Worm (Caenorhabditis elegans) whole organism, mixed stage, embryonic: ENCODE data around the gene srb-13.

Experiments used
- M03D4.4 ChIP-seq: sonication (generic microtip); optimal IDR thresholded peaks from 2 replicates; lab custom pipeline; 2017; ENCODE audit warnings: mild to moderate bottlenecking, missing genetic modification characterization, missing compliant biosample characterization
- bed-3 ChIP-seq: fragments of 200-800 bp; sonication (Bioruptor generic); optimal IDR thresholded peaks from 3 replicates; lab custom pipeline; 2018; ENCODE audit warnings: mild to moderate bottlenecking, missing genetic modification characterization, moderate library complexity, missing compliant biosample characterization
- blmp-1 ChIP-seq: fragments of 150-350 bp; optimal IDR thresholded peaks from 2 replicates; lab custom pipeline; 2014; ENCODE audit warnings: missing biosample characterization, missing genetic modification characterization
- ceh-43 ChIP-seq: fragments of 200-800 bp; sonication (Bioruptor generic); optimal IDR thresholded peaks from 2 replicates; lab custom pipeline; 2018; ENCODE audit warnings: mild to moderate bottlenecking, missing genetic modification characterization, moderate library complexity, missing compliant biosample characterization
- ces-1 ChIP-seq: fragments of 150-350 bp; optimal IDR thresholded peaks from 2 replicates; lab custom pipeline; 2014; ENCODE audit warnings: missing biosample characterization, missing genetic modification reagents, missing genetic modification characterization
- cnd-1 ChIP-seq: fragments of 200-800 bp; sonication (Bioruptor generic); optimal IDR thresholded peaks from 2 replicates; lab custom pipeline; 2018; ENCODE audit warnings: mild to moderate bottlenecking, missing genetic modification characterization, missing compliant biosample characterization
- elt-1 ChIP-seq: sonication (generic microtip); optimal IDR thresholded peaks from 2 replicates; lab custom pipeline; 2017; ENCODE audit warnings: missing genetic modification characterization, mild to moderate bottlenecking, missing compliant biosample characterization, antibody characterized with exemption, moderate library complexity, borderline replicate concordance; ENCODE audit not compliant: insufficient read depth
- elt-3 ChIP-seq: fragments of 150-350 bp; optimal IDR thresholded peaks from 2 replicates; lab custom pipeline; 2014; ENCODE audit warnings: missing biosample characterization, missing genetic modification characterization
- flh-1 ChIP-seq: fragments of 200-800 bp; sonication (Bioruptor generic); optimal IDR thresholded peaks from 2 replicates; lab custom pipeline; 2018; ENCODE audit warnings: mild to moderate bottlenecking, missing genetic modification characterization, moderate library complexity, missing compliant biosample characterization
- hlh-1 ChIP-seq: fragments of 150-350 bp; optimal IDR thresholded peaks from 2 replicates; lab custom pipeline; 2014; ENCODE audit warnings: missing biosample characterization, missing genetic modification reagents, missing genetic modification characterization
- lin-13 ChIP-seq: fragments of 150-350 bp; optimal IDR thresholded peaks from 2 replicates; lab custom pipeline; 2014; ENCODE audit warnings: missing biosample characterization, missing genetic modification characterization
- lin-32 ChIP-seq: fragments of 200-800 bp; sonication (Bioruptor generic); optimal IDR thresholded peaks from 2 replicates; lab custom pipeline; 2018; ENCODE audit warnings: mild to moderate bottlenecking, missing genetic modification characterization, missing compliant biosample characterization
- mab-5 ChIP-seq: fragments of 150-350 bp; optimal IDR thresholded peaks from 2 replicates; lab custom pipeline; 2014; ENCODE audit warnings: missing biosample characterization, missing genetic modification characterization
- mep-1 ChIP-seq: fragments of 150-350 bp; optimal IDR thresholded peaks from 2 replicates; lab custom pipeline; 2017; ENCODE audit warnings: missing biosample characterization, missing genetic modification reagents, missing genetic modification characterization, inconsistent platforms
- mls-2 ChIP-seq: sonication (generic microtip); optimal IDR thresholded peaks from 2 replicates; lab custom pipeline; 2016; ENCODE audit warnings: mild to moderate bottlenecking, missing genetic modification characterization, moderate library complexity, missing compliant biosample characterization
- nhr-12 ChIP-seq: fragments of 150-350 bp; optimal IDR thresholded peaks from 2 replicates; lab custom pipeline; 2014; ENCODE audit warnings: missing biosample characterization, missing genetic modification characterization
- nhr-2 ChIP-seq: fragments of 150-350 bp; optimal IDR thresholded peaks from 2 replicates; lab custom pipeline; 2014; ENCODE audit warnings: missing biosample characterization, missing genetic modification characterization
- nhr-237 ChIP-seq: fragments of 150-350 bp; optimal IDR thresholded peaks from 2 replicates; lab custom pipeline; 2014; ENCODE audit warnings: missing biosample characterization, missing genetic modification characterization
- nhr-28 ChIP-seq: fragments of 150-350 bp; optimal IDR thresholded peaks from 2 replicates; lab custom pipeline; 2014; ENCODE audit warnings: missing biosample characterization, missing genetic modification characterization
- pha-4 ChIP-seq: fragments of 150-350 bp; optimal IDR thresholded peaks from 2 replicates; lab custom pipeline; 2018; ENCODE audit warnings: missing biosample characterization, missing genetic modification reagents, missing genetic modification characterization
- sem-2 ChIP-seq: fragments of 200-800 bp; sonication (Bioruptor generic); optimal IDR thresholded peaks from 2 replicates; lab custom pipeline; 2018; ENCODE audit warnings: mild to moderate bottlenecking, missing genetic modification characterization, missing compliant biosample characterization
- snpc-4 ChIP-seq: fragments of 150-350 bp; optimal IDR thresholded peaks from 2 replicates; lab custom pipeline; 2014; ENCODE audit warnings: missing biosample characterization, missing genetic modification characterization
- sptf-1 ChIP-seq: sonication (generic microtip); optimal IDR thresholded peaks from 2 replicates; lab custom pipeline; 2017; ENCODE audit warnings: mild to moderate bottlenecking, missing genetic modification characterization, moderate library complexity, missing compliant biosample characterization
- tbx-8 ChIP-seq: fragments of 200-800 bp; sonication (Bioruptor generic); optimal IDR thresholded peaks from 2 replicates; lab custom pipeline; 2018; ENCODE audit warnings: mild to moderate bottlenecking, missing genetic modification characterization, moderate library complexity, missing compliant biosample characterization
- unc-120 ChIP-seq: sonication (generic microtip); optimal IDR thresholded peaks from 2 replicates; lab custom pipeline; 2017; ENCODE audit warnings: missing genetic modification characterization, missing compliant biosample characterization; ENCODE audit not compliant: poor library complexity, severe bottlenecking
- unc-39 ChIP-seq: fragments of 150-350 bp; optimal IDR thresholded peaks from 2 replicates; lab custom pipeline; 2014; ENCODE audit warnings: missing biosample characterization, missing genetic modification characterization
- unc-62 ChIP-seq: fragments of 150-350 bp; optimal IDR thresholded peaks from 2 replicates; lab custom pipeline; 2014; ENCODE audit warnings: missing biosample characterization, missing genetic modification reagents, missing genetic modification characterization
- zip-8 ChIP-seq: fragments of 150-350 bp; optimal IDR thresholded peaks from 2 replicates; lab custom pipeline; 2014; ENCODE audit warnings: missing biosample characterization, missing genetic modification characterization
- ztf-11 ChIP-seq: fragments of 150-350 bp; optimal IDR thresholded peaks from 2 replicates; lab custom pipeline; 2014; ENCODE audit warnings: missing biosample characterization, missing genetic modification characterization

The srb-13 gene

DNA sequence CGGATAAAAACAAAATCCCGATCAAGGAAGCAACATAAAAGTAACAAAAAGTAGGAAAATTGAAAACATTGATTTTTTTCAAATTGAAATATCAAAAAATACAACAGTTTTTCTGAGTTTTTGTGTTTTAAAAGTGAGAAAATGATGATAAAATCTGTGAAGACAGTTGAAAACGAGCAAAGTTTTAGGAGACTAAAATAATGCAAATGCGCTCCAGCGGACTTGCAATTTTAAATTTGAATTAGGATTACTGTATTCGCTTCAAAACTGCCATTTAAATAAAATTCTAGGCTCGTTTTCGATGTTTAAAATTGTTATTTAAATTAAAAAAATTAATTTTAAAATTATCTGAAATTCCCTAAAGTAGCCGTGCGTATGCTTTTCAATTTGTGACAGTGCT is 30.5 kb upstream of the srb-13 start:
- TF ChIP-seq mab-5 (no peak), sem-2 (no peak), mls-2 (tag; lab: Kevin White, UChicago) (no peak), blmp-1 (tag; lab: Kevin White, UChicago) (no peak), unc-39 (tag; lab: Kevin White, UChicago) (no peak), flh-1 (GFP tag; lab: Kevin White, UChicago) (no peak), bed-3 (GFP tag; lab: Kevin White, UChicago) (no peak), nhr-237 (tag; lab: Kevin White, UChicago) (no peak)

DNA sequence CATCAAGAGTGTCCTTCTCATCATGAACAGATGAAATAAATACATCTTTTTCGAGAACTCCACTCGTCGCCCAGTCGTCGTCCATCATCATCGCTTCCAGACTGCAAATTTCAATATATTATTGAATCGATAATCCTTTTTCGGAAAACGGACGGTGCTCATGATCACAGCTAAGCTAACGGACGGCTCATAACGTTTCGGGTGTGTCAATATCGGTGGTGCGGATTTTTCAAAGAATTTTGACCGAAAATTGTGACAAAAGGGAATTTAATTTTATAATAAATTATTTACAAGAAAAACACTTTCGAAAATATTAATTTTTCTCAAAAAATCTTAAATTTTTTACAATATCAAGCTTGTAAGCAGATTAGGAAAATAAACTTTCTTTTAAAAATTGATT is 30.0 kb upstream of the srb-13 start, which contains the start of gene crh-2:
Gene crh-2 (minus strand): TSS at position 101 of the 400 bp plus-strand sequence.
- no peak for TF ChIP-seq elt-1
- TF ChIP-seq ztf-11 (tag; lab: Kevin White, UChicago): no peak
- TF ChIP-seq mep-1 (tag; lab: Kevin White, UChicago): no peak
- no peak for TF ChIP-seq hlh-1 (tag; lab: Kevin White, UChicago)
- TF ChIP-seq mab-5: no peak
- TF ChIP-seq unc-39 (tag; lab: Kevin White, UChicago): no peak
- no peak for TF ChIP-seq sptf-1 (tag; lab: Kevin White, UChicago)
- TF ChIP-seq nhr-12 (tag; lab: Kevin White, UChicago): no peak
- TF ChIP-seq unc-120: no peak
- no peak for TF ChIP-seq bed-3 (GFP tag; lab: Kevin White, UChicago)
- no peak for TF ChIP-seq zip-8 (tag; lab: Kevin White, UChicago)
- TF ChIP-seq nhr-28 (tag; lab: Kevin White, UChicago): no peak
- TF ChIP-seq cnd-1 (tag; lab: Kevin White, UChicago): no peak
- no peak for TF ChIP-seq lin-13 (tag; lab: Kevin White, UChicago)
- no peak for TF ChIP-seq mls-2 (tag; lab: Kevin White, UChicago)
- TF ChIP-seq tbx-8 (GFP tag; lab: Kevin White, UChicago): no peak

DNA sequence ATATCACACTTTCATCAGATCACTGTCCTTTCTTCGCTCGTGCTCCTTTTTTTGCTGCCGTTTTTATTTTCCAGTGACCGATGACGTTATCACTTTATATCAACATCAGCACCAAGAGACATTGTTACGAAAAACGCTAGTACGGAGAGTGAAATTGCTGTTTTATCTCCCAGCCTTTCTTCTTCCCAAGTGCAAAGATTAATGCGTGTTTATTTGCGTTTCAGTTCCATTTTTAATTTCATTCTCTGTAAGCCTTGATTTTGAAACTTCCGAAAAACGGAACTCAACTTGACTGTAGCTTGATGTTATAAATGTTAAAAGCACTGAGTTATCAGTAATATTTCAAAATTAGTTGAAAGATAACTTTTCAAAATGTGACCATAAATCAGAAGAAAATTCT is 29.4 kb upstream of the srb-13 start:
- TF ChIP-seq blmp-1 (tag; lab: Kevin White, UChicago): no peak
- no peak for TF ChIP-seq pha-4 (tag; lab: Kevin White, UChicago)
- TF ChIP-seq lin-13 (tag; lab: Kevin White, UChicago): no peak
- TF ChIP-seq ces-1 (GFP tag; lab: Kevin White, UChicago): no peak
- no peak for TF ChIP-seq hlh-1 (tag; lab: Kevin White, UChicago)
- no peak for TF ChIP-seq ztf-11 (tag; lab: Kevin White, UChicago)
- no peak for TF ChIP-seq nhr-2 (tag; lab: Kevin White, UChicago)
- no peak for TF ChIP-seq mep-1 (tag; lab: Kevin White, UChicago)

DNA sequence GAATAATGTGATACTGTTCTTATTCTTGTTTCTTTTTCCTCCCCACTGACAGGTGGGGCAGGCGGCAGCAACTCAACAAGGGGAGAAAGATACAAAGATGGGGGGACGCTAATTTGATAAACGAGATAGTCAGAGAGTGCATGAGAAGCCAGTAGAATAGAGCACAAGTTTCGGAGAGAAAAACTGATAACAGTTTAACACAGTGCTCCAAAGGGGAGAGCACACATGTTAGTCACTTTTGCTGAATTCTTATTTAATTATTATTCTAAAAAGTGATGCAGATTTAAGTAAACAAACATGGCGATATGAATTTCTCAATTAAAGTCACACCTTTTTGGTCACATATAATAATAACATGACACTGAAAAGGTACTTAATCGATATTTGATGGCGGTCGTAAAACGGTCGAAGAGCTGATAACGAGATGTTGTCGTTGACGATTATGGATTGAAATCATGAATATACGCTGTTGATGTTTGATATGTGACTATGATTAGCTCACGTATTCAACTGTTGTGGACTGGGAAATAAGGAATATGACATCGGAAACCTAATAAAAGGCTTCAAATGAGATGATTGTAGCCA is 28.6 kb upstream of the srb-13 start:
- TF ChIP-seq lin-32 (no peak), bed-3 (GFP tag; lab: Kevin White, UChicago) (no peak), flh-1 (GFP tag; lab: Kevin White, UChicago) (no peak), snpc-4 (no peak), nhr-237 (tag; lab: Kevin White, UChicago) (no peak), hlh-1 (tag; lab: Kevin White, UChicago) (no peak), elt-3 (tag; lab: Kevin White, UChicago) (no peak), mab-5 (no peak), nhr-28 (tag; lab: Kevin White, UChicago) (no peak), ztf-11 (tag; lab: Kevin White, UChicago) (no peak), unc-62 (GFP tag; lab: Kevin White, UChicago) (no peak), pha-4 (tag; lab: Kevin White, UChicago) (no peak), M03D4.4 (tag; lab: Kevin White, UChicago) (no peak)

DNA sequence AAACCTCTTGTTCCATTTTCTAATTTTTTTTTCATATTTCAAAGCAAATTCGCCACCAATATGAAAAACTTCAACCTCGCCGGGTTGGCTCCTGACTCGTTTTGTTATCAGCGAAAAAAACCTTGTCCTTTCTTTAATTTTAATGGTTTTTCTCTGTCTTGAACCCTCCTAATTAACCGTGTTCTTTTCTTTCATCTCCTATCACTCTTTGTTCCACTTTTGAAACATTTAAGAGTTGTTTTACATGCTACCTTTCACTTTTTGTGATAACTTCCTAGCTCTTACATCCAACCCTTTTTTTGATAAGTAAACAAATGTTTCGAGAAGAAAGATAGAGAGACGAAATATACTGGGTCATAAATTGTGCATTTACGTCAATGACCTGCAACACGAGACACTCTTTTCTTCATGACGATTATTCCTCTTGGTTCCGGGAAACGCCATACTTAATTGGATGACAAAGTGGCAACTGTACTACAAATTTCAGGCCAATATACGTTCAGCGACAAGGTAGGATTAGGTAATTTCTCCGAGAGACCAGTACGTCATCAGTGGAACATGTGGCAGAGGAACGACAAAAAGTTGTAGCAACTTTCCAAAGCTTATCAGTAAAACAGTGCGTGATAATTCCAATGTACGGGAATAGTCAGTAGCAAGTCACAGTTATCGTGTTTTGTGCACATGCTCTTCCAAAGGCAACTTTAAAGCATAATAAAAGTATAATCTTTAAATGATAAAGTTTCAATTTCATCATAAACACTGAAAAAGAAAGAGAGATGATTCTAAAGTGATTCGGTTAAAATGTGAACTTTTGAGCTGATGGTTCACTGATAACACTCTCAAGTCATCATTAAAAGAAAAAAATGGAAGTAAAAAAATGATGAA is 27.5 kb upstream of the srb-13 start:
- TF ChIP-seq snpc-4: no peak
- TF ChIP-seq mls-2 (tag; lab: Kevin White, UChicago): no peak
- no peak for TF ChIP-seq unc-39 (tag; lab: Kevin White, UChicago)
- no peak for TF ChIP-seq unc-62 (GFP tag; lab: Kevin White, UChicago)
- TF ChIP-seq elt-1: no peak
- TF ChIP-seq blmp-1 (tag; lab: Kevin White, UChicago): no peak
- no peak for TF ChIP-seq ceh-43 (GFP tag; lab: Kevin White, UChicago)
- no peak for TF ChIP-seq nhr-12 (tag; lab: Kevin White, UChicago)
- TF ChIP-seq mep-1 (tag; lab: Kevin White, UChicago): no peak
- no peak for TF ChIP-seq tbx-8 (GFP tag; lab: Kevin White, UChicago)
- TF ChIP-seq sptf-1 (tag; lab: Kevin White, UChicago): no peak
- no peak for TF ChIP-seq mab-5
